Worm (Caenorhabditis elegans) whole organism, young adult: ENCODE data around the gene T02C12.5.

Experiments
- B0261.1 ChIP-seq: sonication (generic microtip); optimal IDR thresholded peaks from 2 replicates; lab custom pipeline; 2016; ENCODE audit warnings: mild to moderate bottlenecking, missing genetic modification characterization, moderate library complexity, missing compliant biosample characterization
- D2030.7 ChIP-seq: fragments of 200-800 bp; sonication (Bioruptor generic); IDR thresholded peaks from 2 replicates; pipeline ENCODE4 v1.3.6; 2022; ENCODE audit warnings: missing genetic modification reagents, missing genetic modification characterization, missing compliant biosample characterization
- F22D6.2 ChIP-seq: sonication (generic microtip); optimal IDR thresholded peaks from 2 replicates; lab custom pipeline; 2016; ENCODE audit warnings: mild to moderate bottlenecking, missing genetic modification characterization, missing compliant biosample characterization
- F33H1.4 ChIP-seq: fragments of 200-800 bp; sonication (Bioruptor generic); IDR thresholded peaks from 2 replicates; pipeline ENCODE4 v1.3.6; 2022; ENCODE audit warnings: missing genetic modification reagents, missing genetic modification characterization, missing compliant biosample characterization
- F49E8.2 ChIP-seq: sonication (generic microtip); optimal IDR thresholded peaks from 3 replicates; lab custom pipeline; 2017; ENCODE audit warnings: missing genetic modification characterization, mild to moderate bottlenecking, missing compliant biosample characterization, antibody characterized with exemption, moderate library complexity; ENCODE audit not compliant: insufficient read depth
- F52B5.7 ChIP-seq: sonication (generic microtip); optimal IDR thresholded peaks from 2 replicates; lab custom pipeline; 2016; ENCODE audit warnings: mild to moderate bottlenecking, missing genetic modification characterization, missing compliant biosample characterization
- F57A8.1 ChIP-seq: fragments of 200-800 bp; sonication (Bioruptor generic); optimal IDR thresholded peaks from 2 replicates; lab custom pipeline; 2018; ENCODE audit warnings: mild to moderate bottlenecking, missing genetic modification characterization, moderate library complexity, missing compliant biosample characterization
- T26A5.8 ChIP-seq: sonication (generic microtip); optimal IDR thresholded peaks from 2 replicates; lab custom pipeline; 2016; ENCODE audit warnings: missing genetic modification characterization, missing compliant biosample characterization
- Y53G8AR.9 ChIP-seq: fragments of 200-800 bp; sonication (Bioruptor generic); conservative IDR thresholded peaks from 2 replicates; pipeline ENCODE4 v1.3.6; 2022; ENCODE audit warnings: missing genetic modification reagents, missing genetic modification characterization, missing compliant biosample characterization
- Y56A3A.18 ChIP-seq: fragments of 200-800 bp; sonication (Bioruptor generic); IDR thresholded peaks from 2 replicates; pipeline ENCODE4 v1.3.6; 2022; ENCODE audit warnings: missing genetic modification reagents, missing genetic modification characterization, missing compliant biosample characterization
- Y79H2A.3 ChIP-seq: fragments of 200-800 bp; sonication (Bioruptor generic); conservative IDR thresholded peaks from 2 replicates; pipeline ENCODE4 v1.3.6; 2022; ENCODE audit warnings: missing genetic modification reagents, missing genetic modification characterization, missing compliant biosample characterization
- ama-1 ChIP-seq, 3 experiments: fragments of 150-350 bp in 1 of 3; sonication (generic microtip) in 2 of 3; optimal IDR thresholded peaks; 2 replicates each; lab custom pipeline; 2014 to 2018; ENCODE audit warnings: missing biosample characterization in 2 of 3, missing genetic modification characterization in 2 of 3, missing genetic modification reagents in 2 of 3
- aptf-2 ChIP-seq: fragments of 200-800 bp; sonication (Bioruptor generic); conservative IDR thresholded peaks from 2 replicates; pipeline ENCODE4 v1.3.6; 2022; ENCODE audit warnings: missing genetic modification reagents, missing genetic modification characterization, missing compliant biosample characterization
- atf-7 ChIP-seq: sonication (generic microtip); optimal IDR thresholded peaks from 2 replicates; lab custom pipeline; 2017; ENCODE audit warnings: mild to moderate bottlenecking, missing genetic modification characterization, missing compliant biosample characterization
- attf-5 ChIP-seq: fragments of 200-800 bp; sonication (Bioruptor generic); optimal IDR thresholded peaks from 2 replicates; lab custom pipeline; 2018; ENCODE audit warnings: mild to moderate bottlenecking, missing genetic modification characterization, missing compliant biosample characterization
- cebp-1 ChIP-seq, 2 experiments: fragments of 200-800 bp in 1 of 2; sonication (Bioruptor generic) in 1 of 2; sonication (generic microtip) in 1 of 2; IDR thresholded peaks in 1 of 2; optimal IDR thresholded peaks in 1 of 2; 2 replicates each; pipeline versions ENCODE4 v1.3.6 to Lab custom; 2017 to 2022; ENCODE audit warnings: missing compliant biosample characterization in 2 of 2, missing genetic modification characterization in 2 of 2, mild to moderate bottlenecking in 1 of 2, missing genetic modification reagents in 1 of 2, moderate library complexity in 1 of 2
- ceh-100 ChIP-seq: fragments of 200-800 bp; sonication (Bioruptor generic); IDR thresholded peaks from 2 replicates; pipeline ENCODE4 v1.3.6; 2022; ENCODE audit warnings: missing genetic modification reagents, missing genetic modification characterization, missing compliant biosample characterization
- ceh-79 ChIP-seq: sonication (generic microtip); optimal IDR thresholded peaks from 2 replicates; lab custom pipeline; 2017; ENCODE audit warnings: mild to moderate bottlenecking, missing genetic modification characterization, missing compliant biosample characterization
- die-1 ChIP-seq: sonication (generic microtip); optimal IDR thresholded peaks from 2 replicates; lab custom pipeline; 2016; ENCODE audit warnings: missing genotype, mild to moderate bottlenecking, missing genetic modification characterization, missing compliant biosample characterization
- dpl-1 ChIP-seq: fragments of 150-350 bp; optimal IDR thresholded peaks from 2 replicates; lab custom pipeline; 2014; ENCODE audit warnings: missing biosample characterization, missing genetic modification reagents, missing genetic modification characterization
- efl-1 ChIP-seq: fragments of 150-350 bp; optimal IDR thresholded peaks from 2 replicates; lab custom pipeline; 2014; ENCODE audit warnings: missing biosample characterization, missing genetic modification reagents, missing genetic modification characterization
- egl-44 ChIP-seq: fragments of 200-800 bp; sonication (Bioruptor generic); IDR thresholded peaks from 2 replicates; pipeline ENCODE4 v1.3.6; 2022; ENCODE audit warnings: missing genetic modification reagents, missing genetic modification characterization, missing compliant biosample characterization
- egrh-3 ChIP-seq: fragments of 200-800 bp; sonication (Bioruptor generic); IDR thresholded peaks from 2 replicates; pipeline ENCODE4 v1.3.6; 2022; ENCODE audit warnings: missing genetic modification reagents, missing genetic modification characterization, missing compliant biosample characterization
- ets-4 ChIP-seq: fragments of 200-800 bp; sonication (Bioruptor generic); optimal IDR thresholded peaks from 2 replicates; lab custom pipeline; 2018; ENCODE audit warnings: mild to moderate bottlenecking, missing genetic modification characterization, missing compliant biosample characterization
- gei-17 ChIP-seq: fragments of 200-800 bp; sonication (Bioruptor generic); optimal IDR thresholded peaks from 2 replicates; lab custom pipeline; 2018; ENCODE audit warnings: mild to moderate bottlenecking, missing genetic modification characterization, missing compliant biosample characterization
- hlh-12 ChIP-seq: sonication (generic microtip); optimal IDR thresholded peaks from 2 replicates; lab custom pipeline; 2016; ENCODE audit warnings: missing genetic modification characterization, missing compliant biosample characterization
- let-526 ChIP-seq: fragments of 200-800 bp; sonication (Bioruptor generic); IDR thresholded peaks from 2 replicates; pipeline ENCODE4 v1.3.6; 2022; ENCODE audit warnings: missing genetic modification reagents, missing genetic modification characterization, missing compliant biosample characterization
- lsy-27 ChIP-seq: sonication (generic microtip); optimal IDR thresholded peaks from 2 replicates; lab custom pipeline; 2017; ENCODE audit warnings: missing genetic modification characterization, mild to moderate bottlenecking, missing compliant biosample characterization, antibody characterized with exemption, missing genotype, borderline replicate concordance; ENCODE audit not compliant: insufficient read depth
- madf-3 ChIP-seq: fragments of 200-800 bp; sonication (Bioruptor generic); IDR thresholded peaks from 2 replicates; pipeline ENCODE4 v1.3.6; 2022; ENCODE audit warnings: missing genetic modification reagents, missing genetic modification characterization, missing compliant biosample characterization
- madf-6 ChIP-seq: fragments of 200-800 bp; sonication (Bioruptor generic); IDR thresholded peaks from 2 replicates; pipeline ENCODE4 v1.3.6; 2022; ENCODE audit warnings: missing genetic modification reagents, missing genetic modification characterization, missing compliant biosample characterization
- nfya-2 ChIP-seq: fragments of 200-800 bp; sonication (Bioruptor generic); IDR thresholded peaks from 2 replicates; pipeline ENCODE4 v1.3.6; 2022; ENCODE audit warnings: missing genetic modification reagents, missing genetic modification characterization, missing compliant biosample characterization
- nhr-120 ChIP-seq: fragments of 200-800 bp; sonication (Bioruptor generic); IDR thresholded peaks from 2 replicates; pipeline ENCODE4 v1.3.6; 2022; ENCODE audit warnings: missing genetic modification characterization, missing compliant biosample characterization
- nhr-80 ChIP-seq: sonication (generic microtip); optimal IDR thresholded peaks from 2 replicates; lab custom pipeline; 2016; ENCODE audit warnings: missing genetic modification characterization, missing compliant biosample characterization
- nhr-90 ChIP-seq: sonication (generic microtip); optimal IDR thresholded peaks from 2 replicates; lab custom pipeline; 2016; ENCODE audit warnings: missing genotype, mild to moderate bottlenecking, missing genetic modification characterization, missing compliant biosample characterization
- pbrm-1 ChIP-seq: fragments of 200-800 bp; sonication (Bioruptor generic); IDR thresholded peaks from 2 replicates; pipeline ENCODE4 v1.3.6; 2022; ENCODE audit warnings: missing genetic modification reagents, missing genetic modification characterization, missing compliant biosample characterization
- repo-1 ChIP-seq: sonication (generic microtip); optimal IDR thresholded peaks from 2 replicates; lab custom pipeline; 2017; ENCODE audit warnings: mild to moderate bottlenecking, missing genetic modification characterization, missing compliant biosample characterization
- rpc-1 ChIP-seq, 2 experiments: fragments of 150-350 bp in 1 of 2; sonication (generic microtip) in 1 of 2; optimal IDR thresholded peaks; 2 replicates each; lab custom pipeline; 2014 to 2018; ENCODE audit warnings: missing biosample characterization in 1 of 2, missing genetic modification characterization in 1 of 2, missing genetic modification reagents in 1 of 2, missing genotype in 1 of 2
- sdz-38 ChIP-seq: sonication (generic microtip); optimal IDR thresholded peaks from 2 replicates; lab custom pipeline; 2016; ENCODE audit warnings: missing genotype, missing genetic modification characterization, missing compliant biosample characterization
- somi-1 ChIP-seq: fragments of 200-800 bp; sonication (Bioruptor generic); optimal IDR thresholded peaks from 2 replicates; lab custom pipeline; 2018; ENCODE audit warnings: mild to moderate bottlenecking, missing genetic modification characterization, missing compliant biosample characterization
- tlf-1 ChIP-seq: fragments of 200-800 bp; sonication (Bioruptor generic); optimal IDR thresholded peaks from 2 replicates; lab custom pipeline; 2018; ENCODE audit warnings: mild to moderate bottlenecking, missing genetic modification characterization, missing compliant biosample characterization
- unc-62 ChIP-seq: fragments of 150-350 bp; optimal IDR thresholded peaks from 2 replicates; lab custom pipeline; 2014; ENCODE audit warnings: missing biosample characterization, missing genetic modification reagents, missing genetic modification characterization
- ztf-25 ChIP-seq: fragments of 200-800 bp; sonication (Bioruptor generic); IDR thresholded peaks from 2 replicates; pipeline ENCODE4 v1.3.6; 2022; ENCODE audit warnings: missing genetic modification reagents, missing genetic modification characterization, missing compliant biosample characterization

T02C12.5 gene

DNA sequence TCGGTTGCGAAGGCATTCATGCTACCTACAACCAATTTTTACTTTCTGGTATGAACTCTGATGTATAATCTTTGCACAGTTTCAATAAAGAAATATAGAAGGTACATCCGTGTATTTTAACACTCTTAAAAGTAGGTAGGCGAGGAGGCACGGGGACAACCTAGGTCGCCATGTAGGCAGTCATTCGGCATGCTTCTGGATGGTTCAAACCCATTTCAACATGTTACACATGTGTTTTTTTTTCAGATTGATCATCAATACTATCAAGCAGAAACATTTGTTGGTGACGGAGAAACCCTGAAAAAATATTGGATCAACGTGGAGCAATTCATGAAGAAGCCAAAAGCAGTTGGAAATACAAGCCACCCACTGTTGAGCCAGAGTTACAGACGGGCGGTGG is 20.9 kb downstream of the T02C12.5 start:
- TF ChIP-seq nfya-2, result no peak
- no peak for TF ChIP-seq egl-44 (GFP tag; lab: Robert Waterston, UW)
- TF ChIP-seq Y53G8AR.9 (GFP tag; lab: Robert Waterston, UW), result 0 out of 2 replicates have a peak, but pooled peaks have one; percentile 53
- no peak for TF ChIP-seq die-1 (tag; lab: Kevin White, UChicago)
- peak; percentile 16 for TF ChIP-seq ama-1 (optimal IDR thresholded peaks at IDR 0.05; lab: Kevin White, UChicago)
- no peak for TF ChIP-seq ama-1 (GFP tag; optimal IDR thresholded peaks at IDR 0.05; lab: Kevin White, UChicago)
- no peak for TF ChIP-seq nhr-90 (tag; lab: Kevin White, UChicago)
- no peak for TF ChIP-seq sdz-38 (tag; lab: Kevin White, UChicago)
- TF ChIP-seq, all 124 proteins: peak for 2

DNA sequence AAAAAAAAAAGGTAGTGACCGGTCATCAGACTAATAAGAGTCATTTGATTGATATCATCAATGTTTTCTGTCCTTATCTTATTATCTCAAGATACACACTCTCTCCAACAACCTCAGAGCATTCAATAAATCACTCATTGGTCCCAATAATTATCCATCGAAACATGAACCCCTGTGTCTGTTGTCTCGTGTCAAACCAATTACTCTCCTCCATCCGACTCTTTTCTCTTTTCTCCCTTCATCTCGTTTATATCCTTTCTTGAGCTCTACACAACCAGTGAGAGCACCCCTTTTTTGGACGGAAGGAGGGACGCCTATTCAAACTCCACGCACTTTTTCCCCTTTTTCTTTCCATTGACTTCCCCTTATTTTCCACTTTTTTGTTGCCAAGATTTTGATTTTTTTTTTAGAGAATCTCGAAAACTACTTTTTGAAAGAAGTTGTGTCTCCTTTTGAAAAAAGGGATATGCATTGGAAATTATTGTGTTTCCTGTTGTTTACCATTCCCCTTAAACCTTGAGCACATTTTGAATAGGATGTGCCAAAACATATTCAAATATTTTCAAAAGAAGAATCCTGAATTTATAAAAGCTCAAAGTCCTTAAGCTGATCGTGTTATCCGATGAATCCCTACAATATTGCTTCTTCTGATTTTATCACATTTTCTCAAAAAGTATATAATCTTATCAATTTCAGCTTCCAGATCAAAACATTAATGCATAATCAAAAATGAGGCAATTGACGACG is 22.3 kb downstream of the T02C12.5 start, which contains the start of gene pxd-1:
Gene pxd-1 (plus strand): TSS at position 697 of the 747 bp plus-strand sequence.
- no peak for TF ChIP-seq cebp-1 (GFP tag; IDR thresholded peaks at IDR 0.05; lab: Robert Waterston, UW)
- TF ChIP-seq cebp-1 (tag; optimal IDR thresholded peaks at IDR 0.05; lab: Kevin White, UChicago), result peak; percentile 6
- peak; percentile 13 for TF ChIP-seq somi-1 (GFP tag; lab: Kevin White, UChicago)
- peak; percentile 8 for TF ChIP-seq attf-5
- no peak for TF ChIP-seq B0261.1
- TF ChIP-seq ets-4 (GFP tag; lab: Kevin White, UChicago), result no peak
- no peak for TF ChIP-seq F22D6.2
- no peak for TF ChIP-seq T26A5.8 (tag; lab: Kevin White, UChicago)
- no peak for TF ChIP-seq atf-7 (tag; lab: Kevin White, UChicago)

DNA sequence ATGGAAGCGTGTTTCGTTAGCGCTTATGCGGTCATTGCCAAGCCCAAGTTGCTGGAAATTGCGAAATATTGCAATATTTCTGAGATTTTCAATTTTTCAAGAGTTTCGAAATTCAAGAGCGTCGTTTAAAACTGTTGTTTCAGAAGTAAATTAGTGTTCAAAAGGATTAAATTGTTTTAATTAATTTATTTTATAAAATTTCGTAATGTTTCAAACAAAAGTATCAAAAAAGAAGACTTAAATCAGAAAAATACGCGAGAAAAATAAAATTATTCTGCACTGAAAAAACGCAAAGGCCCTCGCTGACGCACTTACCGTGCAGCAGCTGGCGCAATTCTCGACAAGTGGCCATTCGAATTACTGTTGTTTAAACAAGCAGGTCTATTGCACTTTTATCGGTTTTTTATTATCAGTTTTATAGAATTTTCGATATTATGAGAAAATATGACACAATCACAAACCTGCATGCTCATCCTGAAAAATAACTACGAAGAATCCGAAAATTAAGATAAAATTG is 23.8 kb downstream of the T02C12.5 start, which contains the start of gene tif-1A:
Gene tif-1A (minus strand): TSS at position 51 of the 517 bp plus-strand sequence.
- TF ChIP-seq Y79H2A.3, result no peak
- TF ChIP-seq let-526 (GFP tag; lab: Robert Waterston, UW), result no peak
- peak; percentile 63 for TF ChIP-seq tlf-1 (GFP tag; lab: Kevin White, UChicago)
- peak; percentile 32 for TF ChIP-seq atf-7 (tag; lab: Kevin White, UChicago)
- no peak for TF ChIP-seq aptf-2 (GFP tag; lab: Robert Waterston, UW)
- peak; percentile 70 for TF ChIP-seq repo-1 (tag; lab: Kevin White, UChicago)
- no peak; the same call in 1 of the 2 replicates for TF ChIP-seq cebp-1 (GFP tag; IDR thresholded peaks at IDR 0.05; lab: Robert Waterston, UW)
- peak; percentile 92 for TF ChIP-seq cebp-1 (tag; optimal IDR thresholded peaks at IDR 0.05; lab: Kevin White, UChicago)
- no peak for TF ChIP-seq egl-44 (GFP tag; lab: Robert Waterston, UW)
- peak; percentile 82 for TF ChIP-seq pbrm-1 (GFP tag; lab: Robert Waterston, UW)
- no peak for TF ChIP-seq gei-17
- peak; percentile 73; the same call in 1 of the 2 replicates for TF ChIP-seq madf-3 (GFP tag; lab: Robert Waterston, UW)
- no peak for TF ChIP-seq F22D6.2
- TF ChIP-seq unc-62, result peak; percentile 4
- TF ChIP-seq lsy-27, result no peak
- TF ChIP-seq F49E8.2, result peak; percentile 35
- TF ChIP-seq ceh-79 (tag; lab: Kevin White, UChicago), result no peak
- TF ChIP-seq F52B5.7, result no peak
- no peak for TF ChIP-seq T26A5.8 (tag; lab: Kevin White, UChicago)
- TF ChIP-seq D2030.7 (GFP tag; lab: Robert Waterston, UW), result peak; percentile 65
- no peak for TF ChIP-seq nhr-120 (GFP tag; lab: Robert Waterston, UW)
- TF ChIP-seq egrh-3 (GFP tag; lab: Robert Waterston, UW), result no peak
- peak; percentile 77 for TF ChIP-seq madf-6 (GFP tag; lab: Robert Waterston, UW)
- TF ChIP-seq Y56A3A.18, result no peak
- TF ChIP-seq efl-1 (GFP tag; lab: Kevin White, UChicago), result peak; percentile 28
- peak; percentile 39 for TF ChIP-seq dpl-1 (GFP tag; lab: Kevin White, UChicago)
- TF ChIP-seq hlh-12 (tag; lab: Kevin White, UChicago), result no peak
- no peak for TF ChIP-seq ztf-25
- peak; percentile 87 for TF ChIP-seq nhr-80 (tag; lab: Kevin White, UChicago)
- no peak for TF ChIP-seq ceh-100 (GFP tag; lab: Robert Waterston, UW)
- no peak for TF ChIP-seq die-1 (tag; lab: Kevin White, UChicago)
- TF ChIP-seq F57A8.1 (GFP tag; lab: Kevin White, UChicago), result no peak
- TF ChIP-seq rpc-1 (optimal IDR thresholded peaks at IDR 0.05; lab: Kevin White, UChicago), result no peak
- TF ChIP-seq rpc-1 (tag; optimal IDR thresholded peaks at IDR 0.05; lab: Kevin White, UChicago), result no peak
- peak; percentile 59 for TF ChIP-seq F33H1.4 (GFP tag; lab: Robert Waterston, UW)
